Fruit fly (Drosophila melanogaster) whole organism, pupa: ENCODE measurements around the gene CG2528.

Experiments used
- CG10348 ChIP-seq: fragments of 200-800 bp; sonication (Bioruptor generic); IDR thresholded peaks from 2 replicates; pipeline ENCODE4 v1.3.6; 2022; ENCODE audit warnings: missing biosample characterization, missing genetic modification characterization
- CG12605 ChIP-seq: fragments of 200-800 bp; sonication (Bioruptor generic); IDR thresholded peaks from 2 replicates; pipeline ENCODE4 v1.3.6; 2022; ENCODE audit warnings: missing biosample characterization, missing genetic modification characterization
- CG13204 ChIP-seq: fragments of 200-800 bp; sonication (Bioruptor generic); optimal IDR thresholded peaks from 2 replicates; lab custom pipeline; 2018; ENCODE audit warnings: missing biosample characterization, mild to moderate bottlenecking, missing genetic modification characterization, moderate library complexity
- CG14655 ChIP-seq: fragments of 200-800 bp; sonication (Bioruptor generic); optimal IDR thresholded peaks from 3 replicates; lab custom pipeline; 2017; ENCODE audit warnings: mild to moderate bottlenecking, missing biosample characterization, missing genetic modification reagents, missing genetic modification characterization
- CG15710 ChIP-seq: fragments of 200-800 bp; sonication (Bioruptor generic); optimal IDR thresholded peaks from 2 replicates; lab custom pipeline; 2018; ENCODE audit warnings: missing biosample characterization, mild to moderate bottlenecking, missing genetic modification characterization, moderate library complexity
- CG17806 ChIP-seq: fragments of 200-800 bp; sonication (Bioruptor generic); optimal IDR thresholded peaks from 2 replicates; lab custom pipeline; 2018; ENCODE audit warnings: missing biosample characterization, mild to moderate bottlenecking, missing genetic modification characterization, moderate library complexity
- CG32121 ChIP-seq: fragments of 200-800 bp; sonication (Bioruptor generic); IDR thresholded peaks from 2 replicates; pipeline ENCODE4 v1.3.6; 2022; ENCODE audit warnings: missing biosample characterization, missing genetic modification characterization
- CG34367 ChIP-seq: fragments of 200-800 bp; sonication (Bioruptor generic); optimal IDR thresholded peaks from 2 replicates; lab custom pipeline; 2018; ENCODE audit warnings: missing biosample characterization, mild to moderate bottlenecking, missing genetic modification characterization
- CG4496 ChIP-seq: fragments of 200-800 bp; sonication (Bioruptor generic); IDR thresholded peaks from 3 replicates; pipeline ENCODE4 v1.3.6; 2022; ENCODE audit warnings: missing biosample characterization, missing genetic modification characterization
- CG8159 ChIP-seq: fragments of 200-800 bp; sonication (Bioruptor generic); optimal IDR thresholded peaks from 3 replicates; lab custom pipeline; 2018; ENCODE audit warnings: missing biosample characterization, mild to moderate bottlenecking, missing genetic modification characterization, moderate library complexity
- CG8301 ChIP-seq: fragments of 200-800 bp; sonication (Bioruptor generic); optimal IDR thresholded peaks from 2 replicates; lab custom pipeline; 2018; ENCODE audit warnings: missing biosample characterization, mild to moderate bottlenecking, missing genetic modification characterization
- CG9948 ChIP-seq: fragments of 200-800 bp; sonication (Bioruptor generic); optimal IDR thresholded peaks from 2 replicates; lab custom pipeline; 2018; ENCODE audit warnings: missing biosample characterization, mild to moderate bottlenecking, missing genetic modification characterization, moderate library complexity
- D1 ChIP-seq: fragments of 200-800 bp; sonication (Bioruptor generic); optimal IDR thresholded peaks from 2 replicates; lab custom pipeline; 2018; ENCODE audit warnings: missing biosample characterization, mild to moderate bottlenecking, missing genetic modification characterization, moderate library complexity
- EcR ChIP-seq: fragments of 200-800 bp; sonication (Bioruptor generic); optimal IDR thresholded peaks from 3 replicates; lab custom pipeline; 2019; ENCODE audit warnings: missing biosample characterization, missing genetic modification characterization, mild to moderate bottlenecking, moderate library complexity, missing genetic modification reagents
- Ets98B ChIP-seq: fragments of 200-800 bp; sonication (Bioruptor generic); IDR thresholded peaks from 2 replicates; pipeline ENCODE4 v1.3.6; 2022; ENCODE audit warnings: missing biosample characterization, missing genetic modification characterization
- Pif1A ChIP-seq: fragments of 200-800 bp; sonication (Bioruptor generic); optimal IDR thresholded peaks from 3 replicates; lab custom pipeline; 2016; ENCODE audit warnings: missing biosample characterization, missing genetic modification characterization
- Pif1B ChIP-seq: fragments of 200-800 bp; sonication (Bioruptor generic); optimal IDR thresholded peaks from 3 replicates; lab custom pipeline; 2016; ENCODE audit warnings: missing biosample characterization, missing genetic modification characterization
- Snoo ChIP-seq: fragments of 200-800 bp; sonication (Bioruptor generic); optimal IDR thresholded peaks from 3 replicates; lab custom pipeline; 2017; ENCODE audit warnings: missing biosample characterization, mild to moderate bottlenecking, missing genetic modification characterization, inconsistent platforms
- fd96Ca ChIP-seq: fragments of 200-800 bp; sonication (Bioruptor generic); IDR thresholded peaks from 3 replicates; pipeline ENCODE4 v1.3.6; 2022; ENCODE audit warnings: missing biosample characterization, missing genetic modification characterization
- gl ChIP-seq: fragments of 200-800 bp; sonication (Bioruptor generic); optimal IDR thresholded peaks from 2 replicates; lab custom pipeline; 2018; ENCODE audit warnings: missing biosample characterization, mild to moderate bottlenecking, missing genetic modification characterization
- rn ChIP-seq: fragments of 200-800 bp; sonication (Bioruptor generic); IDR thresholded peaks from 2 replicates; pipeline ENCODE4 v1.3.6; 2022; ENCODE audit warnings: missing biosample characterization, missing genetic modification characterization

Gene CG2528

DNA sequence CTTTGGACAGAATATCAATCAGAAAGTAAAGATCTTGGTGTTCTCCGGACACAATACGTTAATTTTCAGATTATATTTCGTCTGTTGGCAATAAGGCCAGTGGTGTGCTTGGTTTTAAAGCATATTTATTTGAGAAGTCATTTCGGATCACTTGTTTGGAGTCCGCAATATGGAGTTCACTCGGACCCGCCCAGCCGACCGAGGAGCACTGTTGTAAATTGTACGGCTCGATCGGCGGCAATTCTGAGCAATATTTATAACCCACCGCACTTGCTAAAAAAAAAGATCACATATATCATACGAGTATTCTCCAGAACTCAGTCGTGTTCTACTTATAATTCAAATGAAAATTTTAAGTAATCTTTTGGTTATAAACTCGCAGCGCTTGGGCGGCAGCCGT, 22.2 kb upstream of the CG2528 start, which contains the start of gene CG31693:
Gene CG31693 (plus strand): TSS at position 301 of the 400 bp plus-strand sequence.
- TF ChIP-seq rn (GFP tag; lab: Robert Waterston, UW) (no peak), gl (tag; lab: Kevin White, UChicago) (no peak), CG14655 (GFP tag; lab: Kevin White, UChicago) (no peak), fd96Ca (GFP tag; lab: Robert Waterston, UW) (no peak), CG32121 (no peak), CG34367 (no peak), CG8301 (tag; lab: Kevin White, UChicago) (no peak), CG9948 (tag; lab: Kevin White, UChicago) (no peak), CG4496 (GFP tag; lab: Robert Waterston, UW) (no peak), CG8159 (tag; lab: Kevin White, UChicago) (no peak), Ets98B (GFP tag; lab: Robert Waterston, UW) (no peak)

DNA sequence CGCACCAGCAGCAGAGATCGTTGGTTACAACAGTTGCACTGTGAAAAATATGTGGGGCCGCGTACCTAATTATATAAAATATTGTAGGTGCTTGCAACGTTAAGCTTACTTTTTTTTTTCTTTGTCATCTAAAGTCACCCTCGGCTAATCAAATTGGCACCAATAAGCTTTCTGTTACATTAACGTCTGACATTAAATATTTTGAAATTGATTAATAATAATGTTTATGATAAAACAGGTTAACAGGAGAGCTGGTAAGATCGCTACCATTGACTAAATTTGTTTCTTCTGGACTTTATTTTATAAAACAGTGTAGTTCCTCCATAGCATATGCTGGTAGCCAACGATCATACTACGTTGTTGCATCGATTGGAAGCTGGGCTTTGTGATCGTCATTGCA, 644 bp upstream of the CG2528 start:
- peak; percentile 4 for TF ChIP-seq Pif1B (GFP tag; lab: Kevin White, UChicago)
- TF ChIP-seq CG9948 (tag; lab: Kevin White, UChicago) = peak; percentile 48
- no peak for TF ChIP-seq CG8301 (tag; lab: Kevin White, UChicago)
- peak; percentile 60 for TF ChIP-seq CG8159 (tag; lab: Kevin White, UChicago)
- TF ChIP-seq CG32121 = no peak
- TF ChIP-seq Ets98B (GFP tag; lab: Robert Waterston, UW) = no peak
- peak; percentile 31 for TF ChIP-seq CG14655 (GFP tag; lab: Kevin White, UChicago)
- TF ChIP-seq Pif1A (GFP tag; lab: Kevin White, UChicago) = peak; percentile 27
- TF ChIP-seq CG15710 (tag; lab: Kevin White, UChicago) = peak; percentile 43

DNA sequence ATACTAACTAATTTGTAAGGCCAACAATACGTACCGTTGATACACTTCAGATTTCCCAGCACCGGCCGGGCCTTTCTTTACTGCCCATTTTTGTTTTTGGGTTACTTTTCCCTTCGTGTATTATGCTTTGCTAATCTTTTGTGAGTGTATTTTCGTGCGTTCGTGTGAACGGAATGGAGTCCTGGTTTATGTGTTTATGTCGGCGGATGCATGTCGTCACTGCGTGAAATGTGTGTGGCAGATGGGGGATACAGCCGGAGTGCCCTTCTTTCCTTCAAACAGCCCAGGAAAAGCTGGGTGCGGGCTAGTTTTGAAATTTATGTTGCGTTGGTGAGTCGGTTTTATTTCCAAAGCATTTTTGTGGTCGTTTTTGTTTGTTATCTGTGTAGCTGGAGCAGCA, 17.8 kb downstream of the CG2528 start:
- TF ChIP-seq CG12605 (GFP tag; lab: Robert Waterston, UW) = no peak
- no peak for TF ChIP-seq CG9948 (tag; lab: Kevin White, UChicago)
- TF ChIP-seq CG17806 (tag; lab: Kevin White, UChicago) = no peak
- no peak for TF ChIP-seq fd96Ca (GFP tag; lab: Robert Waterston, UW)
- no peak for TF ChIP-seq Snoo (tag; lab: Kevin White, UChicago)
- TF ChIP-seq CG8301 (tag; lab: Kevin White, UChicago) = no peak
- no peak for TF ChIP-seq Pif1B (GFP tag; lab: Kevin White, UChicago)
- TF ChIP-seq rn (GFP tag; lab: Robert Waterston, UW) = no peak
- no peak for TF ChIP-seq Pif1A (GFP tag; lab: Kevin White, UChicago)
- no peak for TF ChIP-seq CG15710 (tag; lab: Kevin White, UChicago)
- TF ChIP-seq CG32121 = no peak
- no peak for TF ChIP-seq D1 (tag; lab: Kevin White, UChicago)
- no peak for TF ChIP-seq EcR
- no peak for TF ChIP-seq Ets98B (GFP tag; lab: Robert Waterston, UW)
- no peak for TF ChIP-seq CG4496 (GFP tag; lab: Robert Waterston, UW)
- no peak for TF ChIP-seq CG13204 (GFP tag; lab: Kevin White, UChicago)
- TF ChIP-seq CG8159 (tag; lab: Kevin White, UChicago) = no peak
- TF ChIP-seq, all 21 proteins: peak for 0

DNA sequence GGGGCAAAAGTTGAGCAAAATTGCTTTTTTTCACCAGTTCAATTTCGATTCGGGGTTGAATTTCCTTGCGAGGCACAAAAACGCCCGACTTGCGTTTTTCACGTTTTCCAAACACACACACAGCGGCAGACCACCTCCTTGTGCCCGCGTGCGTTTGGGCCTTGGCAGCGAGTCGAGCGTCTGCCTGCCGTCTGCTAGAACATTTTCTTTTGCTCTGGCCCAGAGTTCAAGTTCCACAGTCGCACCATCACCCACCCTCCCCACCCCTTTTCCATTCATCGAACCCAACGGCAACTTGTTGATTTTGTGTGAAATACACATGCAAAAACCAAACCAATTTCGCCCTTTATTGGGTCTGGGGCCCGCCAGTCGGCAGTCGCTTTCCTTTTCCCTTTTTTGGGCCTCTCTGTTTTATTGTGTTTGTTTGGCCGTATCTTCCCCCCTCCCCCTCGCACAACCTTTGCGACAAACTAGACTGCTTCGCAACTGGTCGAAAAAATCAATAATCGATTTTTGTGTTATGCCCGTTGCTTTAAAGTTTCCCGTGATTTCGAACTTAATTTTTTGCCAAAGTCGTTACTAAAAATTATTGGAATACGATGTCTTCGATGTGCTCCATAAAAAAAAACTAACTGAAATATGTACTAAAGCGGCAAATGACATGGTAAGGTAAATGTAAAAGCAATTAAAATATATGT, 21.9 kb downstream of the CG2528 start:
- TF ChIP-seq Snoo (tag; lab: Kevin White, UChicago) (no peak), CG8301 (tag; lab: Kevin White, UChicago) (no peak), CG32121 (no peak), CG10348 (GFP tag; lab: Robert Waterston, UW) (no peak), EcR (no peak), Pif1B (GFP tag; lab: Kevin White, UChicago) (no peak), CG14655 (GFP tag; lab: Kevin White, UChicago) (no peak), CG15710 (tag; lab: Kevin White, UChicago) (no peak), CG12605 (GFP tag; lab: Robert Waterston, UW) (no peak), gl (tag; lab: Kevin White, UChicago) (no peak), CG17806 (tag; lab: Kevin White, UChicago) (no peak), CG34367 (no peak), CG9948 (tag; lab: Kevin White, UChicago) (no peak), Pif1A (GFP tag; lab: Kevin White, UChicago) (no peak), fd96Ca (GFP tag; lab: Robert Waterston, UW) (no peak), CG4496 (GFP tag; lab: Robert Waterston, UW) (no peak), Ets98B (GFP tag; lab: Robert Waterston, UW) (no peak), CG13204 (GFP tag; lab: Kevin White, UChicago) (no peak)
- TF ChIP-seq, all 21 proteins: peak for 0

DNA sequence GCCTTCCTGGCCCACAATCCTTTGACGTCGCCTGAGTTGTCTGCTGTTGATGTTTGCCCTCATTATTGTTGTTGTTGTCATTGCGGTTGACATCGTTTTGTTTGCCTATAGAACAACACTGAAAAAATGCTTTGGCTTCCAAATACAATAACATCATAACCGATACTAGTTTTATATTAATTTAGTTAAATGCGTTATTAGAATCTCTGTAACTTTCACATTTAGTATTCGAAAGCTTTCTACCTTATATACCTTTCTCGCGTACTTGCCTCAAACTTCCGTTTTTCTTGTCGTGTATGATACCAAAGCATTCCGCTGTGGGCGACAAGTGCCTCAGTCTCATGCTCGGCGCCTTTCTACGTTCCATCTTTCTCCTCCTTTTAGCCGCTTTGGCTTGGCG, 59.2 kb downstream of the CG2528 start:
- TF ChIP-seq CG14655 (GFP tag; lab: Kevin White, UChicago) = peak; percentile 41
- no peak for TF ChIP-seq CG10348 (GFP tag; lab: Robert Waterston, UW)
- no peak for TF ChIP-seq CG4496 (GFP tag; lab: Robert Waterston, UW)
- no peak for TF ChIP-seq Pif1B (GFP tag; lab: Kevin White, UChicago)
- no peak for TF ChIP-seq CG32121
- TF ChIP-seq EcR = no peak
- no peak for TF ChIP-seq Pif1A (GFP tag; lab: Kevin White, UChicago)
- TF ChIP-seq rn (GFP tag; lab: Robert Waterston, UW) = no peak
- TF ChIP-seq Ets98B (GFP tag; lab: Robert Waterston, UW) = no peak; the same call in 1 of the 2 replicates
- TF ChIP-seq CG15710 (tag; lab: Kevin White, UChicago) = no peak
- no peak for TF ChIP-seq D1 (tag; lab: Kevin White, UChicago)
- no peak for TF ChIP-seq Snoo (tag; lab: Kevin White, UChicago)
- TF ChIP-seq CG17806 (tag; lab: Kevin White, UChicago) = peak; percentile 35
- TF ChIP-seq CG13204 (GFP tag; lab: Kevin White, UChicago) = no peak
- no peak for TF ChIP-seq CG34367
- peak; percentile 56 for TF ChIP-seq CG8159 (tag; lab: Kevin White, UChicago)
- TF ChIP-seq fd96Ca (GFP tag; lab: Robert Waterston, UW) = 0 out of 3 replicates have a peak, but pooled peaks have one; percentile 30
- TF ChIP-seq CG12605 (GFP tag; lab: Robert Waterston, UW) = no peak
- peak; percentile 6 for TF ChIP-seq CG9948 (tag; lab: Kevin White, UChicago)
- TF ChIP-seq gl (tag; lab: Kevin White, UChicago) = no peak
- TF ChIP-seq CG8301 (tag; lab: Kevin White, UChicago) = peak; percentile 35
